Worm (Caenorhabditis elegans) whole organism, L1 larva: Measurements from ENCODE around the gene T19D12.9.
A peak's percentile ranks its signal among the peaks of the same experiment; 100 is the strongest.

Source experiments
- C04F5.9 ChIP-seq: sonication (generic microtip); optimal IDR thresholded peaks from 2 replicates; lab custom pipeline; 2016; ENCODE audit warnings: missing genetic modification characterization, missing compliant biosample characterization
- C16A3.4 ChIP-seq: fragments of 150-350 bp; optimal IDR thresholded peaks from 2 replicates; lab custom pipeline; 2014; ENCODE audit warnings: missing biosample characterization, missing genetic modification characterization
- aha-1 ChIP-seq: fragments of 150-350 bp; optimal IDR thresholded peaks from 2 replicates; lab custom pipeline; 2014; ENCODE audit warnings: missing biosample characterization, missing genetic modification characterization
- alr-1 ChIP-seq: fragments of 200-800 bp; sonication (Bioruptor generic); optimal IDR thresholded peaks from 2 replicates; lab custom pipeline; 2018; ENCODE audit warnings: borderline replicate concordance, mild to moderate bottlenecking, missing genetic modification characterization, missing compliant biosample characterization
- aly-2 ChIP-seq: fragments of 150-350 bp; optimal IDR thresholded peaks from 2 replicates; lab custom pipeline; 2014; ENCODE audit warnings: missing biosample characterization, missing genetic modification characterization
- ceh-8 ChIP-seq: fragments of 200-800 bp; sonication (Bioruptor generic); optimal IDR thresholded peaks from 2 replicates; lab custom pipeline; 2018; ENCODE audit warnings: mild to moderate bottlenecking, missing genetic modification characterization, moderate library complexity, missing compliant biosample characterization
- ceh-82 ChIP-seq, 3 experiments: fragments of 150-350 bp in 1 of 3; sonication (generic microtip) in 2 of 3; optimal IDR thresholded peaks; 2 replicates each; lab custom pipeline; 2014 to 2017; ENCODE audit warnings: missing biosample characterization in 3 of 3, missing genetic modification characterization in 3 of 3
- dsc-1 ChIP-seq: sonication (generic microtip); optimal IDR thresholded peaks from 2 replicates; lab custom pipeline; 2016; ENCODE audit warnings: mild to moderate bottlenecking, missing genetic modification characterization, missing compliant biosample characterization
- elt-2 ChIP-seq: sonication (generic microtip); optimal IDR thresholded peaks from 2 replicates; lab custom pipeline; 2016; ENCODE audit warnings: missing genetic modification characterization, mild to moderate bottlenecking, inconsistent platforms, missing compliant biosample characterization, missing genetic modification reagents
- fkh-10 ChIP-seq: sonication (generic microtip); optimal IDR thresholded peaks from 2 replicates; lab custom pipeline; 2017; ENCODE audit warnings: missing biosample characterization, missing genetic modification reagents, missing genetic modification characterization
- fkh-4 ChIP-seq: sonication (generic microtip); optimal IDR thresholded peaks from 2 replicates; lab custom pipeline; 2016; ENCODE audit warnings: missing compliant biosample characterization, missing genetic modification characterization, borderline replicate concordance
- fkh-8 ChIP-seq: sonication (generic microtip); optimal IDR thresholded peaks from 2 replicates; lab custom pipeline; 2016; ENCODE audit warnings: mild to moderate bottlenecking, missing genetic modification characterization, missing compliant biosample characterization
- grh-1 ChIP-seq: fragments of 200-800 bp; sonication (Bioruptor generic); IDR thresholded peaks from 2 replicates; pipeline ENCODE4 v1.3.6; 2022; ENCODE audit warnings: missing genetic modification reagents, missing genetic modification characterization, missing compliant biosample characterization
- isw-1 ChIP-seq: fragments of 200-800 bp; sonication (Bioruptor generic); IDR thresholded peaks from 2 replicates; pipeline ENCODE4 v1.3.6; 2022; ENCODE audit warnings: missing genetic modification characterization, missing compliant biosample characterization
- lin-13 ChIP-seq: fragments of 150-350 bp; optimal IDR thresholded peaks from 2 replicates; lab custom pipeline; 2014; ENCODE audit warnings: missing biosample characterization, missing genetic modification reagents, missing genetic modification characterization
- lin-35 ChIP-seq, 2 experiments: fragments of 150-350 bp; optimal IDR thresholded peaks; 2 replicates each; lab custom pipeline; 2014; ENCODE audit warnings: missing biosample characterization in 2 of 2, missing genetic modification characterization in 2 of 2, missing genetic modification reagents in 2 of 2
- lin-39 ChIP-seq: fragments of 150-350 bp; optimal IDR thresholded peaks from 2 replicates; lab custom pipeline; 2014; ENCODE audit warnings: missing biosample characterization, missing genetic modification reagents, missing genetic modification characterization
- lsy-2 ChIP-seq, 2 experiments: fragments of 150-350 bp; optimal IDR thresholded peaks; 2 replicates each; lab custom pipeline; 2014; ENCODE audit warnings: missing biosample characterization in 2 of 2, missing genetic modification characterization in 2 of 2
- mab-9 ChIP-seq: fragments of 200-800 bp; sonication (Bioruptor generic); IDR thresholded peaks from 2 replicates; pipeline ENCODE4 v1.3.6; 2022; ENCODE audit warnings: missing genetic modification reagents, missing genetic modification characterization, missing compliant biosample characterization
- mef-2 ChIP-seq: fragments of 150-350 bp; optimal IDR thresholded peaks from 2 replicates; lab custom pipeline; 2014; ENCODE audit warnings: missing biosample characterization, missing genetic modification characterization
- nhr-12 ChIP-seq: sonication (generic microtip); optimal IDR thresholded peaks from 2 replicates; lab custom pipeline; 2017; ENCODE audit warnings: missing biosample characterization, missing genetic modification characterization
- nhr-19 ChIP-seq: fragments of 200-800 bp; sonication (Bioruptor generic); conservative IDR thresholded peaks from 2 replicates; pipeline ENCODE4 v1.3.6; 2022; ENCODE audit warnings: missing genetic modification characterization, missing compliant biosample characterization
- nhr-20 ChIP-seq: sonication (generic microtip); optimal IDR thresholded peaks from 2 replicates; lab custom pipeline; 2016; ENCODE audit warnings: mild to moderate bottlenecking, missing genetic modification characterization, missing compliant biosample characterization
- nhr-76 ChIP-seq: sonication (generic microtip); optimal IDR thresholded peaks from 2 replicates; lab custom pipeline; 2017; ENCODE audit warnings: missing biosample characterization, missing genetic modification characterization
- nhr-85 ChIP-seq: sonication (generic microtip); peaks from one replicate; lab custom pipeline; 2016; ENCODE audit warnings: missing genetic modification characterization, inconsistent platforms, missing compliant biosample characterization
- pag-3 ChIP-seq: sonication (generic microtip); optimal IDR thresholded peaks from 2 replicates; lab custom pipeline; 2017; ENCODE audit warnings: missing genetic modification characterization, mild to moderate bottlenecking, missing compliant biosample characterization, antibody characterized with exemption, borderline replicate concordance; ENCODE audit not compliant: insufficient read depth
- pax-3 ChIP-seq: fragments of 200-800 bp; sonication (Bioruptor generic); optimal IDR thresholded peaks from 2 replicates; lab custom pipeline; 2018; ENCODE audit warnings: mild to moderate bottlenecking, missing genetic modification characterization, moderate library complexity, missing compliant biosample characterization
- pqm-1 ChIP-seq: sonication (generic microtip); optimal IDR thresholded peaks from 3 replicates; lab custom pipeline; 2017; ENCODE audit warnings: missing biosample characterization, missing genetic modification characterization
- rnt-1 ChIP-seq: sonication (generic microtip); optimal IDR thresholded peaks from 2 replicates; lab custom pipeline; 2016; ENCODE audit warnings: mild to moderate bottlenecking, missing genetic modification characterization, moderate library complexity, missing compliant biosample characterization
- snpc-4 ChIP-seq: fragments of 150-350 bp; optimal IDR thresholded peaks from 2 replicates; lab custom pipeline; 2014; ENCODE audit warnings: missing biosample characterization, missing genetic modification characterization
- sox-4 ChIP-seq: sonication (generic microtip); optimal IDR thresholded peaks from 2 replicates; lab custom pipeline; 2016; ENCODE audit warnings: missing genetic modification characterization, missing compliant biosample characterization
- sup-37 ChIP-seq: fragments of 200-800 bp; sonication (Bioruptor generic); optimal IDR thresholded peaks from 2 replicates; lab custom pipeline; 2018; ENCODE audit warnings: mild to moderate bottlenecking, missing genetic modification characterization, missing compliant biosample characterization
- unc-98 ChIP-seq: fragments of 200-800 bp; sonication (Bioruptor generic); IDR thresholded peaks from 2 replicates; pipeline ENCODE4 v1.3.6; 2022; ENCODE audit warnings: missing genetic modification characterization, missing compliant biosample characterization
- zip-4 ChIP-seq: fragments of 200-800 bp; sonication (Bioruptor generic); optimal IDR thresholded peaks from 2 replicates; lab custom pipeline; 2018; ENCODE audit warnings: mild to moderate bottlenecking, missing genetic modification characterization, moderate library complexity, missing compliant biosample characterization
- ztf-4 ChIP-seq: fragments of 150-350 bp; optimal IDR thresholded peaks from 2 replicates; lab custom pipeline; 2014; ENCODE audit warnings: missing biosample characterization, missing genetic modification characterization

T19D12.9 gene

ce11 chrII:6642180-6642579 is 12.0 kb downstream of the T19D12.9 start:
- no peak for TF ChIP-seq isw-1
- TF ChIP-seq pag-3 (tag; lab: Kevin White, UChicago), result no peak
- peak; percentile 20 for TF ChIP-seq fkh-10 (GFP tag; lab: Kevin White, UChicago)
- TF ChIP-seq nhr-85 (tag; lab: Kevin White, UChicago), result no peak
- peak; percentile 53 for TF ChIP-seq dsc-1
- TF ChIP-seq unc-98 (GFP tag; lab: Robert Waterston, UW), result no peak
- no peak for TF ChIP-seq pax-3
- TF ChIP-seq sox-4 (tag; lab: Kevin White, UChicago), result no peak
- TF ChIP-seq lsy-2 (tag; optimal IDR thresholded peaks at IDR 0.05; lab: Kevin White, UChicago), result no peak
- no peak for TF ChIP-seq aly-2 (tag; lab: Kevin White, UChicago)
- no peak for TF ChIP-seq fkh-4 (tag; lab: Kevin White, UChicago)
- no peak for TF ChIP-seq grh-1 (GFP tag; lab: Robert Waterston, UW)
- no peak for TF ChIP-seq mab-9 (GFP tag; lab: Robert Waterston, UW)
- TF ChIP-seq lin-13 (GFP tag; lab: Kevin White, UChicago), result no peak
- TF ChIP-seq C16A3.4 (tag; lab: Kevin White, UChicago), result no peak

- TF ChIP-seq ceh-8 (GFP tag; lab: Kevin White, UChicago), result no peak
- TF ChIP-seq nhr-19, result no peak
- no peak for TF ChIP-seq fkh-10 (GFP tag; lab: Kevin White, UChicago)
- TF ChIP-seq fkh-8 (tag; lab: Kevin White, UChicago), result no peak
- TF ChIP-seq pax-3, result no peak
- no peak for TF ChIP-seq nhr-76 (tag; lab: Kevin White, UChicago)
- TF ChIP-seq ztf-4 (tag; lab: Kevin White, UChicago), result no peak
- no peak for TF ChIP-seq alr-1 (tag; lab: Kevin White, UChicago)
- TF ChIP-seq fkh-4 (tag; lab: Kevin White, UChicago), result no peak
- no peak for TF ChIP-seq C04F5.9 (tag; lab: Kevin White, UChicago)
- no peak for TF ChIP-seq aha-1 (tag; lab: Kevin White, UChicago)
- no peak for TF ChIP-seq pqm-1 (tag; lab: Kevin White, UChicago)
These were observed 16.3 kb downstream of the T19D12.9 start for ce11 chrII:6637854-6638253.

- TF ChIP-seq C16A3.4 (tag; lab: Kevin White, UChicago), result no peak
- TF ChIP-seq fkh-4 (tag; lab: Kevin White, UChicago), result no peak
- TF ChIP-seq mef-2, result no peak
- TF ChIP-seq ceh-82 (tag; optimal IDR thresholded peaks at IDR 0.05; lab: Kevin White, UChicago), result no peak
- TF ChIP-seq rnt-1 (tag; lab: Kevin White, UChicago), result no peak
- no peak for TF ChIP-seq elt-2 (tag; lab: Kevin White, UChicago)
- no peak for TF ChIP-seq nhr-20 (tag; lab: Kevin White, UChicago)
- no peak for TF ChIP-seq sox-4 (tag; lab: Kevin White, UChicago)
- no peak for TF ChIP-seq lin-35 (GFP tag; optimal IDR thresholded peaks at IDR 0.05; lab: Kevin White, UChicago)
- TF ChIP-seq nhr-12 (tag; lab: Kevin White, UChicago), result no peak
- TF ChIP-seq alr-1 (tag; lab: Kevin White, UChicago), result no peak
- no peak for TF ChIP-seq unc-98 (GFP tag; lab: Robert Waterston, UW)
- TF ChIP-seq lin-39 (tag; lab: Kevin White, UChicago), result no peak
- TF ChIP-seq zip-4, result no peak
- no peak for TF ChIP-seq snpc-4 (tag; lab: Kevin White, UChicago)
- TF ChIP-seq lsy-2 (tag; optimal IDR thresholded peaks at IDR 0.05; lab: Kevin White, UChicago), result no peak
- no peak for TF ChIP-seq mab-9 (GFP tag; lab: Robert Waterston, UW)
These were observed 18.0 kb downstream of the T19D12.9 start, which contains the start of gene T19D12.5 for ce11 chrII:6636136-6636535. Gene T19D12.5 (minus strand): TSS chrII:6636236.

- TF ChIP-seq sup-37 (GFP tag; lab: Kevin White, UChicago) (no peak), elt-2 (tag; lab: Kevin White, UChicago) (peak; percentile 67), rnt-1 (tag; lab: Kevin White, UChicago) (no peak), lin-35 (GFP tag; optimal IDR thresholded peaks at IDR 0.05; lab: Kevin White, UChicago) (no peak)
These were observed 22.2 kb downstream of the T19D12.9 start for ce11 chrII:6631995-6632394.
